Worm (Caenorhabditis elegans) whole organism, young adult: ENCODE data around the gene set-2.

Experiments
- B0019.2 ChIP-seq: fragments of 200-800 bp; sonication (Bioruptor generic); conservative IDR thresholded peaks from 2 replicates; pipeline ENCODE4 v1.3.6; 2022; ENCODE audit warnings: missing genetic modification reagents, missing genetic modification characterization, missing compliant biosample characterization
- B0035.1 ChIP-seq: sonication (generic microtip); optimal IDR thresholded peaks from 2 replicates; lab custom pipeline; 2016; ENCODE audit warnings: missing genetic modification characterization, mild to moderate bottlenecking, missing compliant biosample characterization, missing genotype, missing genetic modification reagents
- D2030.7 ChIP-seq: fragments of 200-800 bp; sonication (Bioruptor generic); IDR thresholded peaks from 2 replicates; pipeline ENCODE4 v1.3.6; 2022; ENCODE audit warnings: missing genetic modification reagents, missing genetic modification characterization, missing compliant biosample characterization
- F10E7.11 ChIP-seq: sonication (generic microtip); optimal IDR thresholded peaks from 2 replicates; lab custom pipeline; 2017; ENCODE audit warnings: mild to moderate bottlenecking, missing genetic modification characterization, moderate library complexity, missing compliant biosample characterization
- F22D6.2 ChIP-seq: sonication (generic microtip); optimal IDR thresholded peaks from 2 replicates; lab custom pipeline; 2016; ENCODE audit warnings: mild to moderate bottlenecking, missing genetic modification characterization, missing compliant biosample characterization
- F23B12.7 ChIP-seq: sonication (generic microtip); optimal IDR thresholded peaks from 2 replicates; lab custom pipeline; 2017; ENCODE audit warnings: missing genetic modification characterization, mild to moderate bottlenecking, missing compliant biosample characterization, antibody characterized with exemption, moderate library complexity; ENCODE audit not compliant: insufficient read depth
- F33H1.4 ChIP-seq: fragments of 200-800 bp; sonication (Bioruptor generic); IDR thresholded peaks from 2 replicates; pipeline ENCODE4 v1.3.6; 2022; ENCODE audit warnings: missing genetic modification reagents, missing genetic modification characterization, missing compliant biosample characterization
- F37B4.10 ChIP-seq: fragments of 200-800 bp; sonication (Bioruptor generic); IDR thresholded peaks from 2 replicates; pipeline ENCODE4 v1.3.6; 2022; ENCODE audit warnings: missing genetic modification characterization, missing compliant biosample characterization
- F57A8.1 ChIP-seq: fragments of 200-800 bp; sonication (Bioruptor generic); optimal IDR thresholded peaks from 2 replicates; lab custom pipeline; 2018; ENCODE audit warnings: mild to moderate bottlenecking, missing genetic modification characterization, moderate library complexity, missing compliant biosample characterization
- T07F8.4 ChIP-seq: sonication (generic microtip); optimal IDR thresholded peaks from 2 replicates; lab custom pipeline; 2016; ENCODE audit warnings: mild to moderate bottlenecking, missing genetic modification characterization, moderate library complexity, missing compliant biosample characterization
- ZK185.1 ChIP-seq: sonication (generic microtip); optimal IDR thresholded peaks from 2 replicates; lab custom pipeline; 2016; ENCODE audit warnings: mild to moderate bottlenecking, missing genetic modification characterization, missing compliant biosample characterization; ENCODE audit not compliant: poor library complexity, severe bottlenecking
- akir-1 ChIP-seq: fragments of 200-800 bp; sonication (Bioruptor generic); optimal IDR thresholded peaks from 2 replicates; lab custom pipeline; 2018; ENCODE audit warnings: mild to moderate bottlenecking, missing genetic modification characterization, moderate library complexity, missing compliant biosample characterization
- aptf-3 ChIP-seq: fragments of 200-800 bp; sonication (Bioruptor generic); IDR thresholded peaks from 2 replicates; pipeline ENCODE4 v1.3.6; 2022; ENCODE audit warnings: missing genetic modification characterization, missing compliant biosample characterization
- atf-7 ChIP-seq: sonication (generic microtip); optimal IDR thresholded peaks from 2 replicates; lab custom pipeline; 2017; ENCODE audit warnings: mild to moderate bottlenecking, missing genetic modification characterization, missing compliant biosample characterization
- athp-1 ChIP-seq: sonication (generic microtip); optimal IDR thresholded peaks from 2 replicates; lab custom pipeline; 2017; ENCODE audit warnings: mild to moderate bottlenecking, missing genetic modification characterization, missing compliant biosample characterization
- attf-3 ChIP-seq: fragments of 200-800 bp; sonication (Bioruptor generic); conservative IDR thresholded peaks from 2 replicates; pipeline ENCODE4 v1.3.6; 2022; ENCODE audit warnings: missing genetic modification reagents, missing genetic modification characterization, missing compliant biosample characterization
- cebp-1 ChIP-seq, 2 experiments: fragments of 200-800 bp in 1 of 2; sonication (Bioruptor generic) in 1 of 2; sonication (generic microtip) in 1 of 2; IDR thresholded peaks in 1 of 2; optimal IDR thresholded peaks in 1 of 2; 2 replicates each; pipeline versions ENCODE4 v1.3.6 to Lab custom; 2017 to 2022; ENCODE audit warnings: missing compliant biosample characterization in 2 of 2, missing genetic modification characterization in 2 of 2, mild to moderate bottlenecking in 1 of 2, missing genetic modification reagents in 1 of 2, moderate library complexity in 1 of 2
- cebp-2 ChIP-seq: fragments of 200-800 bp; sonication (Bioruptor generic); IDR thresholded peaks from 2 replicates; pipeline ENCODE4 v1.3.6; 2022; ENCODE audit warnings: missing genetic modification characterization, missing compliant biosample characterization
- dpl-1 ChIP-seq: fragments of 150-350 bp; optimal IDR thresholded peaks from 2 replicates; lab custom pipeline; 2014; ENCODE audit warnings: missing biosample characterization, missing genetic modification reagents, missing genetic modification characterization
- egl-18 ChIP-seq: fragments of 200-800 bp; sonication (Bioruptor generic); IDR thresholded peaks from 2 replicates; pipeline ENCODE4 v1.3.6; 2022; ENCODE audit warnings: missing genetic modification reagents, missing genetic modification characterization, missing compliant biosample characterization
- egl-44 ChIP-seq: fragments of 200-800 bp; sonication (Bioruptor generic); IDR thresholded peaks from 2 replicates; pipeline ENCODE4 v1.3.6; 2022; ENCODE audit warnings: missing genetic modification reagents, missing genetic modification characterization, missing compliant biosample characterization
- fkh-3 ChIP-seq: sonication (generic microtip); optimal IDR thresholded peaks from 2 replicates; lab custom pipeline; 2016; ENCODE audit warnings: mild to moderate bottlenecking, missing genetic modification characterization, missing compliant biosample characterization
- hlh-26 ChIP-seq: fragments of 200-800 bp; sonication (Bioruptor generic); conservative IDR thresholded peaks from 2 replicates; pipeline ENCODE4 v1.3.6; 2022; ENCODE audit warnings: missing genetic modification reagents, missing genetic modification characterization, missing compliant biosample characterization
- let-526 ChIP-seq: fragments of 200-800 bp; sonication (Bioruptor generic); IDR thresholded peaks from 2 replicates; pipeline ENCODE4 v1.3.6; 2022; ENCODE audit warnings: missing genetic modification reagents, missing genetic modification characterization, missing compliant biosample characterization
- let-607 ChIP-seq, 2 experiments: fragments of 200-800 bp in 1 of 2; sonication (Bioruptor generic) in 1 of 2; sonication (generic microtip) in 1 of 2; optimal IDR thresholded peaks; 2 replicates each; lab custom pipeline; 2016 to 2018; ENCODE audit warnings: mild to moderate bottlenecking in 2 of 2, missing compliant biosample characterization in 2 of 2, missing genetic modification characterization in 2 of 2, moderate library complexity in 2 of 2, missing genotype in 1 of 2
- lin-54 ChIP-seq: fragments of 200-800 bp; sonication (Bioruptor generic); optimal IDR thresholded peaks from 2 replicates; lab custom pipeline; 2018; ENCODE audit warnings: mild to moderate bottlenecking, missing genetic modification characterization, missing compliant biosample characterization
- lir-1 ChIP-seq: fragments of 200-800 bp; sonication (Bioruptor generic); conservative IDR thresholded peaks from 2 replicates; pipeline ENCODE4 v1.3.6; 2022; ENCODE audit warnings: missing genetic modification reagents, missing genetic modification characterization, missing compliant biosample characterization
- lsl-1 ChIP-seq: fragments of 200-800 bp; sonication (Bioruptor generic); optimal IDR thresholded peaks from 2 replicates; lab custom pipeline; 2018; ENCODE audit warnings: mild to moderate bottlenecking, missing genetic modification characterization, moderate library complexity, missing compliant biosample characterization
- madf-8 ChIP-seq: fragments of 200-800 bp; sonication (Bioruptor generic); conservative IDR thresholded peaks from 2 replicates; pipeline ENCODE4 v1.3.6; 2022; ENCODE audit warnings: missing genetic modification reagents, missing genetic modification characterization, missing compliant biosample characterization
- nhr-90 ChIP-seq: sonication (generic microtip); optimal IDR thresholded peaks from 2 replicates; lab custom pipeline; 2016; ENCODE audit warnings: missing genotype, mild to moderate bottlenecking, missing genetic modification characterization, missing compliant biosample characterization
- pha-4 ChIP-seq: fragments of 150-350 bp; sonication (generic microtip); optimal IDR thresholded peaks from 2 replicates; lab custom pipeline; 2014; ENCODE audit warnings: missing biosample characterization, missing genetic modification reagents, missing genetic modification characterization
- rec-8 ChIP-seq, 2 experiments: sonication (generic microtip); optimal IDR thresholded peaks; 2 replicates each; lab custom pipeline; 2016; ENCODE audit warnings: mild to moderate bottlenecking in 2 of 2, missing genetic modification characterization in 2 of 2, missing genetic modification reagents in 2 of 2, missing genotype in 2 of 2, missing biosample characterization in 1 of 2, missing compliant biosample characterization in 1 of 2, moderate library complexity in 1 of 2
- repo-1 ChIP-seq: sonication (generic microtip); optimal IDR thresholded peaks from 2 replicates; lab custom pipeline; 2017; ENCODE audit warnings: mild to moderate bottlenecking, missing genetic modification characterization, missing compliant biosample characterization
- rpc-1 ChIP-seq, 2 experiments: fragments of 150-350 bp in 1 of 2; sonication (generic microtip) in 1 of 2; optimal IDR thresholded peaks; 2 replicates each; lab custom pipeline; 2014 to 2018; ENCODE audit warnings: missing biosample characterization in 1 of 2, missing genetic modification characterization in 1 of 2, missing genetic modification reagents in 1 of 2, missing genotype in 1 of 2
- sdz-38 ChIP-seq: sonication (generic microtip); optimal IDR thresholded peaks from 2 replicates; lab custom pipeline; 2016; ENCODE audit warnings: missing genotype, missing genetic modification characterization, missing compliant biosample characterization
- sea-2 ChIP-seq: fragments of 200-800 bp; sonication (Bioruptor generic); IDR thresholded peaks from 2 replicates; pipeline ENCODE4 v1.3.6; 2022; ENCODE audit warnings: missing genetic modification characterization, missing compliant biosample characterization
- somi-1 ChIP-seq: fragments of 200-800 bp; sonication (Bioruptor generic); optimal IDR thresholded peaks from 2 replicates; lab custom pipeline; 2018; ENCODE audit warnings: mild to moderate bottlenecking, missing genetic modification characterization, missing compliant biosample characterization
- tbp1 ChIP-seq: fragments of 200-800 bp; sonication (Bioruptor generic); optimal IDR thresholded peaks from 2 replicates; lab custom pipeline; 2018; ENCODE audit warnings: mild to moderate bottlenecking, missing genetic modification characterization, missing compliant biosample characterization
- tlf-1 ChIP-seq: fragments of 200-800 bp; sonication (Bioruptor generic); optimal IDR thresholded peaks from 2 replicates; lab custom pipeline; 2018; ENCODE audit warnings: mild to moderate bottlenecking, missing genetic modification characterization, missing compliant biosample characterization
- unc-62 ChIP-seq: fragments of 150-350 bp; optimal IDR thresholded peaks from 2 replicates; lab custom pipeline; 2014; ENCODE audit warnings: missing biosample characterization, missing genetic modification reagents, missing genetic modification characterization
- xnd-1 ChIP-seq: sonication (generic microtip); optimal IDR thresholded peaks from 2 replicates; lab custom pipeline; 2016; ENCODE audit warnings: missing genotype, missing genetic modification reagents, missing genetic modification characterization, missing compliant biosample characterization
- ztf-22 ChIP-seq: fragments of 200-800 bp; sonication (Bioruptor generic); optimal IDR thresholded peaks from 2 replicates; lab custom pipeline; 2018; ENCODE audit warnings: mild to moderate bottlenecking, missing genetic modification characterization, moderate library complexity, missing compliant biosample characterization
- ztf-25 ChIP-seq: fragments of 200-800 bp; sonication (Bioruptor generic); IDR thresholded peaks from 2 replicates; pipeline ENCODE4 v1.3.6; 2022; ENCODE audit warnings: missing genetic modification reagents, missing genetic modification characterization, missing compliant biosample characterization
- ztf-26 ChIP-seq: sonication (generic microtip); optimal IDR thresholded peaks from 2 replicates; lab custom pipeline; 2017; ENCODE audit warnings: missing genetic modification characterization, missing compliant biosample characterization
- ztf-28 ChIP-seq: fragments of 200-800 bp; sonication (Bioruptor generic); IDR thresholded peaks from 2 replicates; pipeline ENCODE4 v1.3.6; 2022; ENCODE audit warnings: missing genetic modification reagents, missing genetic modification characterization, missing compliant biosample characterization
- ztf-6 ChIP-seq: fragments of 200-800 bp; sonication (Bioruptor generic); IDR thresholded peaks from 2 replicates; pipeline ENCODE4 v1.3.6; 2022; ENCODE audit warnings: missing genetic modification reagents, missing genetic modification characterization, missing compliant biosample characterization

set-2 gene

DNA sequence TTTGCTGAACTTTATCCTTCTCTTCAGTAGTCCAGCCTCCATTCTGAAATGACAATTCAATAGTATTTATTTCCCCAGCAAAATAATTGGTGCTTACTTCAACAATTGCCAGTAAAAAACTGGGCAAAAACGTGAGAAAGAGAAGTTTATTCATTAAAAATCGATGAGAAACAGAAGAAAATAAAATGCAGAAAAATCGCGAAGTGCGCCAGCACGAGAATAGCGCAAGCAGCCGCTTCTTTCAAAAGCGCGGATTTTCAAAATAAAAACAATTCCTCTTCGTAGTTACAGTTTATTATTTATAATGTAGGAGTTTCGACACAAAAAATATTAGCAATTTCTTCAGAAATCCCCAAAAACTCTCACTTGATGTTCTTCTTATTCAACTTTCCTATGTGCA is 32.9 kb upstream of the set-2 start, which contains the start of gene C27F2.9 (continued):
- TF ChIP-seq athp-1 (tag; lab: Kevin White, UChicago): no peak
- TF ChIP-seq lsl-1 (GFP tag; lab: Kevin White, UChicago): peak; percentile 77
- no peak for TF ChIP-seq atf-7 (tag; lab: Kevin White, UChicago)
- TF ChIP-seq F57A8.1 (GFP tag; lab: Kevin White, UChicago): no peak
- TF ChIP-seq sdz-38 (tag; lab: Kevin White, UChicago): no peak
- TF ChIP-seq dpl-1 (GFP tag; lab: Kevin White, UChicago): peak; percentile 97
- TF ChIP-seq F22D6.2 (tag; lab: Kevin White, UChicago): no peak
- TF ChIP-seq ztf-22 (GFP tag; lab: Kevin White, UChicago): no peak
- no peak for TF ChIP-seq nhr-90 (tag; lab: Kevin White, UChicago)
- no peak for TF ChIP-seq B0019.2
- no peak for TF ChIP-seq aptf-3 (GFP tag; lab: Robert Waterston, UW)
- peak; percentile 83 for TF ChIP-seq tlf-1
- no peak for TF ChIP-seq rpc-1 (optimal IDR thresholded peaks at IDR 0.05; lab: Kevin White, UChicago)
- TF ChIP-seq rpc-1 (tag; optimal IDR thresholded peaks at IDR 0.05; lab: Kevin White, UChicago): no peak
- TF ChIP-seq let-607 (tag; optimal IDR thresholded peaks at IDR 0.05; lab: Kevin White, UChicago): peak in 1 of 2 experiments; percentile 22
- TF ChIP-seq unc-62 (GFP tag; lab: Kevin White, UChicago): no peak
- TF ChIP-seq madf-8 (GFP tag; lab: Robert Waterston, UW): no peak; the same call in 1 of the 2 replicates
- no peak for TF ChIP-seq rec-8 (tag; optimal IDR thresholded peaks at IDR 0.05; lab: Kevin White, UChicago)
- no peak for TF ChIP-seq tbp1 (GFP tag; lab: Kevin White, UChicago)
- no peak for TF ChIP-seq hlh-26 (GFP tag; lab: Robert Waterston, UW)
- TF ChIP-seq repo-1: peak; percentile 56
- peak; percentile 62 for TF ChIP-seq D2030.7 (GFP tag; lab: Robert Waterston, UW)
- TF ChIP-seq attf-3 (GFP tag; lab: Robert Waterston, UW): peak; percentile 77
- peak; percentile 79 for TF ChIP-seq F33H1.4 (GFP tag; lab: Robert Waterston, UW)
- TF ChIP-seq somi-1 (GFP tag; lab: Kevin White, UChicago): peak; percentile 35
- TF ChIP-seq let-526 (GFP tag; lab: Robert Waterston, UW): no peak
- TF ChIP-seq egl-44 (GFP tag; lab: Robert Waterston, UW): no peak
- TF ChIP-seq ztf-26: peak; percentile 55
- TF ChIP-seq pha-4 (tag; lab: Kevin White, UChicago): peak; percentile 20
- TF ChIP-seq cebp-1 (GFP tag; IDR thresholded peaks at IDR 0.05; lab: Robert Waterston, UW): no peak
- no peak for TF ChIP-seq cebp-1 (tag; optimal IDR thresholded peaks at IDR 0.05; lab: Kevin White, UChicago)
- TF ChIP-seq ztf-28: no peak
- TF ChIP-seq B0035.1 (tag; lab: Kevin White, UChicago): no peak
- TF ChIP-seq akir-1 (GFP tag; lab: Kevin White, UChicago): no peak
- no peak for TF ChIP-seq fkh-3 (tag; lab: Kevin White, UChicago)
- TF ChIP-seq xnd-1 (tag; lab: Kevin White, UChicago): peak; percentile 67
- no peak for TF ChIP-seq F10E7.11 (tag; lab: Kevin White, UChicago)

DNA sequence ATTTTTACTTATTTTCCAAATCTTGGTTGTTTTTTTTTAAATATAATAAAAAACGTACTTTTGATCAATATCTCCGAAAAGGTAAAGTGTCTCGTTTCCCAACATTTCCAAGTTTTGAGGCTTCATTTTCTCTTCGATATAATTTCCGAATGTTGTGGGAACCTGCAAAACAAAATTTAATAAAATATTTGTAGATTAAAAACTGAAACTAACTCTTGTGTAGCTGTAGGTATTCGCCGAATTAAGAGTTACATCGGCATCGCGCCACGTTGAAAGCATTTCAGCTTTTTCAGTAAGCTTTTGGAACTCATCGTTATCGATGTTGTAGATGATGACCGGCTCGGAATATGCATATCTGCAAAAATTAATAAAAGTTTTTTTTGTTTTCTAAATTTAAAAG is 32.4 kb upstream of the set-2 start, which contains the start of gene vps-22:
vps-22 (minus strand) TSS at position 101 of the 400 bp plus-strand sequence.
- TF ChIP-seq F37B4.10 (GFP tag; lab: Robert Waterston, UW): no peak
- TF ChIP-seq cebp-2: no peak
- TF ChIP-seq B0019.2: no peak
- TF ChIP-seq ztf-6 (GFP tag; lab: Robert Waterston, UW): no peak
- TF ChIP-seq aptf-3 (GFP tag; lab: Robert Waterston, UW): no peak
- no peak for TF ChIP-seq hlh-26 (GFP tag; lab: Robert Waterston, UW)
- no peak for TF ChIP-seq ztf-25 (GFP tag; lab: Robert Waterston, UW)
- TF ChIP-seq ZK185.1 (tag; lab: Kevin White, UChicago): no peak
- no peak for TF ChIP-seq sea-2
- no peak for TF ChIP-seq tbp1 (GFP tag; lab: Kevin White, UChicago)
- no peak for TF ChIP-seq egl-18 (GFP tag; lab: Robert Waterston, UW)
- TF ChIP-seq lir-1: no peak
- TF ChIP-seq T07F8.4 (tag; lab: Kevin White, UChicago): no peak
- TF ChIP-seq pha-4 (tag; lab: Kevin White, UChicago): no peak
- TF ChIP-seq sdz-38 (tag; lab: Kevin White, UChicago): no peak
- TF ChIP-seq lin-54 (GFP tag; lab: Kevin White, UChicago): no peak
- TF ChIP-seq unc-62 (GFP tag; lab: Kevin White, UChicago): no peak
- TF ChIP-seq F23B12.7 (tag; lab: Kevin White, UChicago): no peak
- TF ChIP-seq F33H1.4 (GFP tag; lab: Robert Waterston, UW): no peak
